Worm (Caenorhabditis elegans): Measurements from ENCODE around the gene F07B10.4.

DNA sequence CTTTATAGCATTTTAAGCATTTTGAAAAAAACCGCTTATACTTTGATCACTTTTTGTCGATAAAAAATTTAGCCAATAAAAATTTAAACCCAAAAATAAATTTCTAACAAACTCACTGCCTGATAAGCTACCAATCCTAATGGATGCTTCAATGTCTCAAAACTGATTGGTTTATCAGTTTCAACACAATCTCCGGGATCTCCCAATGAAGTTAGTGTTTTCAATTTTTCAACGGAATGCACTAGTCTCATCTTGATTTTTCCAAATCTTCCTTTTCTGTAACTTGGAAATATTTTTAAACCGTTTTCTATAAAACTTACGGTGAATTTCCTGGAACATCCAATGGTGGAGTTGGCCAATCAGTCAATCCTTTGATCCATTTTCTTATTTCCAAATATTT lies 39.2 kb downstream of the F07B10.4 start:
- TF ChIP-seq ama-1 (optimal IDR thresholded peaks at IDR 0.05) (no peak), R02D3.7 (tag; optimal IDR thresholded peaks at IDR 0.05) (no peak), jun-1 (tag; optimal IDR thresholded peaks at IDR 0.05) (no peak), tra-1 (GFP tag; IDR thresholded peaks at IDR 0.05) (no peak), nhr-237 (tag; optimal IDR thresholded peaks at IDR 0.05) (no peak)
